Worm (Caenorhabditis elegans): ENCODE data around the gene C34D1.4.

C34D1.4 gene

ce11 chrV:13209567-13209966 lies 49.5 kb downstream of the C34D1.4 start, which contains the start of gene F57B1.6:
F57B1.6 (plus strand) TSS chrV:13209645.
- TF ChIP-seq elt-3 (tag; optimal IDR thresholded peaks at IDR 0.05) = no peak
- TF ChIP-seq nhr-10 (tag; optimal IDR thresholded peaks at IDR 0.05) = no peak
- TF ChIP-seq lin-13 (GFP tag; optimal IDR thresholded peaks at IDR 0.05) = no peak
- TF ChIP-seq skn-1 (tag; optimal IDR thresholded peaks at IDR 0.05) = no peak
- no peak for TF ChIP-seq mbf-1 (tag; optimal IDR thresholded peaks at IDR 0.05)
- no peak for TF ChIP-seq nhr-11 (tag; optimal IDR thresholded peaks at IDR 0.05)

ce11 chrV:13207426-13207825 lies 51.7 kb downstream of the C34D1.4 start, which contains the start of gene F57B1.5:
F57B1.5 (plus strand) TSS chrV:13207726.
- no peak for TF ChIP-seq nhr-12 (tag; optimal IDR thresholded peaks at IDR 0.05)
- no peak for TF ChIP-seq nhr-237 (tag; optimal IDR thresholded peaks at IDR 0.05)
- TF ChIP-seq alr-1 (tag; optimal IDR thresholded peaks at IDR 0.05) = no peak
- TF ChIP-seq unc-55 (GFP tag; optimal IDR thresholded peaks at IDR 0.05) = no peak
- no peak for TF ChIP-seq ama-1 (optimal IDR thresholded peaks at IDR 0.05)
- no peak for TF ChIP-seq elt-1 (tag; optimal IDR thresholded peaks at IDR 0.05)

Measured in whole organism, L2 larva.